Fruit fly (Drosophila melanogaster): ENCODE measurements around the gene Myt1.

Myt1 gene

dm6 chr3L:5807370-5808100, 28.1 kb upstream of the Myt1 start (continued):
- TF ChIP-seq D (optimal IDR thresholded peaks at IDR 0.05) (no peak), D (GFP tag; optimal IDR thresholded peaks at IDR 0.05) (no peak), sd (tag; optimal IDR thresholded peaks at IDR 0.05) (peak; percentile 59), CG4360 (GFP tag; IDR thresholded peaks at IDR 0.05) (0 out of 2 replicates have a peak, but pooled peaks have one; percentile 10), Fer1 (GFP tag; optimal IDR thresholded peaks at IDR 0.05) (peak; percentile 61), HHEX (GFP tag; optimal IDR thresholded peaks at IDR 0.05) (peak; percentile 46), exex (tag; optimal IDR thresholded peaks at IDR 0.05) (peak; percentile 70), Ravus (GFP tag; IDR thresholded peaks at IDR 0.05) (no peak), CG15601 (tag; optimal IDR thresholded peaks at IDR 0.05) (no peak), CG12071 (GFP tag; optimal IDR thresholded peaks at IDR 0.05) (peak; percentile 25), grn (GFP tag; optimal IDR thresholded peaks at IDR 0.05) (peak; percentile 39), CG10979 (tag; optimal IDR thresholded peaks at IDR 0.05) (no peak), Ets65A (GFP tag) (no peak), CG11085 (GFP tag; IDR thresholded peaks at IDR 0.05) (no peak), Hr51 (GFP tag; optimal IDR thresholded peaks at IDR 0.05) (no peak), CG12236 (GFP tag; optimal IDR thresholded peaks at IDR 0.05) (peak; percentile 3), br (optimal IDR thresholded peaks at IDR 0.05) (no peak), CG10654 (GFP tag; optimal IDR thresholded peaks at IDR 0.05) (no peak), gro (GFP tag; optimal IDR thresholded peaks at IDR 0.05) (peak; percentile 9), Dip3 (GFP tag; optimal IDR thresholded peaks at IDR 0.05) (no peak), BtbVII (GFP tag; optimal IDR thresholded peaks at IDR 0.05) (peak; percentile 5), CG6813 (GFP tag; optimal IDR thresholded peaks at IDR 0.05) (peak; percentile 50), nom (GFP tag; optimal IDR thresholded peaks at IDR 0.05) (peak; percentile 42), CG17359 (tag; optimal IDR thresholded peaks at IDR 0.05) (peak; percentile 1), jigr1 (GFP tag; IDR thresholded peaks at IDR 0.05) (no peak), dpn (GFP tag; optimal IDR thresholded peaks at IDR 0.05) (peak in 1 of 2 experiments; percentile 10), dysf (GFP tag; IDR thresholded peaks at IDR 0.05) (peak; percentile 33; the same call in 1 of the 3 replicates), CG34376 (GFP tag; optimal IDR thresholded peaks at IDR 0.05) (peak; percentile 58), CG18599 (GFP tag; optimal IDR thresholded peaks at IDR 0.05) (peak; percentile 45), hkb (optimal IDR thresholded peaks at IDR 0.05) (no peak), hkb (GFP tag; IDR thresholded peaks at IDR 0.05) (peak; percentile 31; the same call in 1 of the 2 replicates), tap (tag; optimal IDR thresholded peaks at IDR 0.05) (no peak), E2f1 (GFP tag; IDR thresholded peaks at IDR 0.05) (no peak), zen (tag; optimal IDR thresholded peaks at IDR 0.05) (peak; percentile 25), CG6654 (GFP tag; optimal IDR thresholded peaks at IDR 0.05) (no peak), Med (GFP tag) (peak; percentile 75), crol (GFP tag; IDR thresholded peaks at IDR 0.05) (peak; percentile 37; the same call in 1 of the 2 replicates), onecut (GFP tag; IDR thresholded peaks at IDR 0.05) (0 out of 2 replicates have a peak, but pooled peaks have one; percentile 17), esg (GFP tag; conservative IDR thresholded peaks at IDR 0.05) (no peak), sisA (GFP tag; IDR thresholded peaks at IDR 0.05) (no peak)

dm6 chr3L:5802733-5803132, 23.3 kb upstream of the Myt1 start, which contains the start of gene CG42272:
CG42272 (plus strand) TSS chr3L:5803033.
- TF ChIP-seq CG7928 (GFP tag; optimal IDR thresholded peaks at IDR 0.05) (no peak), CG3407 (GFP tag; optimal IDR thresholded peaks at IDR 0.05) (no peak)

Data from whole organism, embryonic.